Fruit fly (Drosophila melanogaster) whole organism, pupa: Measurements from ENCODE around the gene NimC2.

ENCODE experiments used
- CG10348 ChIP-seq: fragments of 200-800 bp; sonication (Bioruptor generic); IDR thresholded peaks from 2 replicates; pipeline ENCODE4 v1.3.6; 2022; ENCODE audit warnings: missing biosample characterization, missing genetic modification characterization
- CG32121 ChIP-seq: fragments of 200-800 bp; sonication (Bioruptor generic); IDR thresholded peaks from 2 replicates; pipeline ENCODE4 v1.3.6; 2022; ENCODE audit warnings: missing biosample characterization, missing genetic modification characterization
- CG34367 ChIP-seq: fragments of 200-800 bp; sonication (Bioruptor generic); optimal IDR thresholded peaks from 2 replicates; lab custom pipeline; 2018; ENCODE audit warnings: missing biosample characterization, mild to moderate bottlenecking, missing genetic modification characterization
- EcR ChIP-seq: fragments of 200-800 bp; sonication (Bioruptor generic); optimal IDR thresholded peaks from 3 replicates; lab custom pipeline; 2019; ENCODE audit warnings: missing biosample characterization, missing genetic modification characterization, mild to moderate bottlenecking, moderate library complexity, missing genetic modification reagents
- Pif1A ChIP-seq: fragments of 200-800 bp; sonication (Bioruptor generic); optimal IDR thresholded peaks from 3 replicates; lab custom pipeline; 2016; ENCODE audit warnings: missing biosample characterization, missing genetic modification characterization
- Snoo ChIP-seq: fragments of 200-800 bp; sonication (Bioruptor generic); optimal IDR thresholded peaks from 3 replicates; lab custom pipeline; 2017; ENCODE audit warnings: missing biosample characterization, mild to moderate bottlenecking, missing genetic modification characterization, inconsistent platforms
- rn ChIP-seq: fragments of 200-800 bp; sonication (Bioruptor generic); IDR thresholded peaks from 2 replicates; pipeline ENCODE4 v1.3.6; 2022; ENCODE audit warnings: missing biosample characterization, missing genetic modification characterization

DNA sequence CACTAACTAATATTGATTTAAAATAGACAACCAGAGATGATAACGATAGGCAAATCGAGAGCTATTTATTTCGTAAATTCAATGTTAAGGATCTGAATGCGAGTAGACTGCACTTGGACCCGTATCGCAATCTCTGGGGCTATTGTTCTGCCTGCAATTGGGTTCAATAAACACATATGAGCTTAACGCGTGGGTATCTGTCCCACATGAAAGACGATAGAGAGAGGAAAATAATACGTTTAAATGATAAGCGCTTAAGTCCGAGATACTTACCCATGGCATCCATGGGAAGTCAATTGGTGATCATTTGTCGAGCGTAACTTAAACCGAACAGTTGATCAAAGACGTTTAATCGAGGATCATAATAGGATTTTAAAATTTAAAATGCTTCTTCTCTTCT is at the start of gene NimC2:
- TF ChIP-seq Snoo (tag; lab: Kevin White, UChicago) (no peak), EcR (no peak), CG34367 (tag; lab: Kevin White, UChicago) (no peak), Pif1A (GFP tag; lab: Kevin White, UChicago) (no peak), CG32121 (no peak), rn (GFP tag; lab: Robert Waterston, UW) (no peak), CG10348 (no peak)
